Worm (Caenorhabditis elegans): ENCODE data around the gene T05C1.2.

- TF ChIP-seq lin-15B (tag; optimal IDR thresholded peaks at IDR 0.05): no peak
- no peak for TF ChIP-seq nfya-1 (tag; optimal IDR thresholded peaks at IDR 0.05; ENCODE audit: insufficient read depth)
These were observed 27.1 kb downstream of the T05C1.2 start for ce11 chrII:4454823-4455222.

Data from whole organism, L3 larva.